Worm (Caenorhabditis elegans) whole organism, young adult: Measurements from ENCODE around the gene C36B7.1.

Experiments
- B0035.1 ChIP-seq: sonication (generic microtip); optimal IDR thresholded peaks from 2 replicates; lab custom pipeline; 2016; ENCODE audit warnings: missing genetic modification characterization, mild to moderate bottlenecking, missing compliant biosample characterization, missing genotype, missing genetic modification reagents
- B0261.1 ChIP-seq: sonication (generic microtip); optimal IDR thresholded peaks from 2 replicates; lab custom pipeline; 2016; ENCODE audit warnings: mild to moderate bottlenecking, missing genetic modification characterization, moderate library complexity, missing compliant biosample characterization
- aptf-3 ChIP-seq: fragments of 200-800 bp; sonication (Bioruptor generic); IDR thresholded peaks from 2 replicates; pipeline ENCODE4 v1.3.6; 2022; ENCODE audit warnings: missing genetic modification characterization, missing compliant biosample characterization
- die-1 ChIP-seq: sonication (generic microtip); optimal IDR thresholded peaks from 2 replicates; lab custom pipeline; 2016; ENCODE audit warnings: missing genotype, mild to moderate bottlenecking, missing genetic modification characterization, missing compliant biosample characterization
- hsf-1 ChIP-seq: fragments of 200-800 bp; sonication (Bioruptor generic); IDR thresholded peaks from 2 replicates; pipeline ENCODE4 v1.3.6; 2022; ENCODE audit warnings: missing genetic modification reagents, missing genetic modification characterization, missing compliant biosample characterization
- mcd-1 ChIP-seq: fragments of 200-800 bp; sonication (Bioruptor generic); IDR thresholded peaks from 2 replicates; pipeline ENCODE4 v1.3.6; 2022; ENCODE audit warnings: missing genetic modification reagents, missing genetic modification characterization, missing compliant biosample characterization
- mel-28 ChIP-seq: sonication (generic microtip); optimal IDR thresholded peaks from 2 replicates; lab custom pipeline; 2016; ENCODE audit warnings: borderline replicate concordance, mild to moderate bottlenecking, missing genetic modification characterization, missing compliant biosample characterization
- nhr-80 ChIP-seq: sonication (generic microtip); optimal IDR thresholded peaks from 2 replicates; lab custom pipeline; 2016; ENCODE audit warnings: missing genetic modification characterization, missing compliant biosample characterization
- unc-62 ChIP-seq: fragments of 150-350 bp; optimal IDR thresholded peaks from 2 replicates; lab custom pipeline; 2014; ENCODE audit warnings: missing biosample characterization, missing genetic modification reagents, missing genetic modification characterization

ce11 chrX:7066003-7066402 is 46.7 kb upstream of the C36B7.1 start:
- TF ChIP-seq nhr-80, result no peak
- no peak for TF ChIP-seq B0261.1 (tag; lab: Kevin White, UChicago)
- no peak for TF ChIP-seq mcd-1
- TF ChIP-seq aptf-3 (GFP tag; lab: Robert Waterston, UW), result no peak
- no peak for TF ChIP-seq hsf-1
- no peak for TF ChIP-seq unc-62 (GFP tag; lab: Kevin White, UChicago)
- TF ChIP-seq mel-28 (tag; lab: Kevin White, UChicago), result no peak
- no peak for TF ChIP-seq B0035.1 (tag; lab: Kevin White, UChicago)
- no peak for TF ChIP-seq die-1 (tag; lab: Kevin White, UChicago)
